Worm (Caenorhabditis elegans) whole organism, L3 larva: ENCODE measurements around the gene T23G5.2.
A peak's percentile ranks its signal among the peaks of the same experiment; 100 is the strongest.

Experiments
- R02D3.7 ChIP-seq: fragments of 150-350 bp; optimal IDR thresholded peaks from 2 replicates; lab custom pipeline; 2014; ENCODE audit warnings: missing biosample characterization, missing genetic modification characterization
- ceh-82 ChIP-seq: fragments of 150-350 bp; optimal IDR thresholded peaks from 2 replicates; lab custom pipeline; 2014; ENCODE audit warnings: missing biosample characterization, missing genetic modification characterization
- elt-1 ChIP-seq: fragments of 150-350 bp; optimal IDR thresholded peaks from 2 replicates; lab custom pipeline; 2014; ENCODE audit warnings: missing biosample characterization, missing genetic modification characterization
- fkh-10 ChIP-seq: sonication (generic microtip); optimal IDR thresholded peaks from 2 replicates; lab custom pipeline; 2017; ENCODE audit warnings: missing biosample characterization, missing genetic modification reagents, missing genetic modification characterization
- lin-39 ChIP-seq: fragments of 150-350 bp; optimal IDR thresholded peaks from 2 replicates; lab custom pipeline; 2018; ENCODE audit warnings: missing biosample characterization, missing genetic modification reagents, missing genetic modification characterization
- mdl-1 ChIP-seq: fragments of 150-350 bp; optimal IDR thresholded peaks from 2 replicates; lab custom pipeline; 2014; ENCODE audit warnings: missing biosample characterization, missing genetic modification characterization
- pqm-1 ChIP-seq: fragments of 150-350 bp; optimal IDR thresholded peaks from 2 replicates; lab custom pipeline; 2017; ENCODE audit warnings: missing biosample characterization, missing genetic modification characterization, inconsistent platforms

DNA sequence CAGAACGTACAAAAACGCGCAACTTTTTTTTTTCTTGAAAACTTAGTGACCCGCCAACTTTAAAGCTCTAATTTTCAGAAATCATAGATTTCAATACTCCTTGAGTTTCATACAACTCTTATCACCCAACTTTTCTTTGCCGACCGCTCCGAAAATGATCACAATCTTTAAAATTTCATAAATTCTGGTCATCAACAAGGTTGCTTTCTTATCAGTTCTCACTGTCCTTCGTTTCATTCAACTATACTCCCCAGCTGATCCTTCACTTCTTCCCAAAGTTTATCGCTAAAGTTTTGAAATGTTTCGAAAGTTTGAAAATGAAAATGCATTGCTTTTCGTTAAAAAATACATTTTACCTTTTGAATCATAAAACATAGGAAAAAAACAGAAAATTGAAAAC, 19.7 kb upstream of the T23G5.2 start:
- no peak for TF ChIP-seq fkh-10 (GFP tag; lab: Kevin White, UChicago)
- no peak for TF ChIP-seq ceh-82 (tag; lab: Kevin White, UChicago)
- TF ChIP-seq mdl-1 (tag; lab: Kevin White, UChicago): no peak
- TF ChIP-seq lin-39: no peak
- TF ChIP-seq pqm-1 (tag; lab: Kevin White, UChicago): peak; percentile 72
- no peak for TF ChIP-seq elt-1 (tag; lab: Kevin White, UChicago)
- TF ChIP-seq R02D3.7 (tag; lab: Kevin White, UChicago): no peak
